Worm (Caenorhabditis elegans): ENCODE results near the gene apb-1.

ce11 chrIII:2535122-2535521, 61.7 kb downstream of the apb-1 start:
- no peak for TF ChIP-seq nhr-28 (tag; optimal IDR thresholded peaks at IDR 0.05)
- peak; percentile 31 for TF ChIP-seq snpc-4 (tag; optimal IDR thresholded peaks at IDR 0.05)
- no peak for TF ChIP-seq mml-1 (tag; optimal IDR thresholded peaks at IDR 0.05)
- TF ChIP-seq ama-1 (optimal IDR thresholded peaks at IDR 0.05), result no peak
- TF ChIP-seq ztf-11 (tag; optimal IDR thresholded peaks at IDR 0.05), result no peak
